Worm (Caenorhabditis elegans): ENCODE data around the gene sld-5.

The sld-5 gene

ce11 chrV:20266992-20267391 is 29.4 kb upstream of the sld-5 start, which contains the start of gene mdt-17 (continued):
- no peak for TF ChIP-seq akir-1 (GFP tag; optimal IDR thresholded peaks at IDR 0.05)
- TF ChIP-seq aptf-2 (GFP tag; conservative IDR thresholded peaks at IDR 0.05): no peak
- 0 out of 2 replicates have a peak, but pooled peaks have one; percentile 8 for TF ChIP-seq nfya-2 (GFP tag; IDR thresholded peaks at IDR 0.05)
- peak; percentile 67 for TF ChIP-seq F52B5.7 (tag; optimal IDR thresholded peaks at IDR 0.05)
- no peak for TF ChIP-seq nhr-27 (tag; optimal IDR thresholded peaks at IDR 0.05)
- no peak for TF ChIP-seq Y56A3A.18 (GFP tag; IDR thresholded peaks at IDR 0.05)
- 0 out of 2 replicates have a peak, but pooled peaks have one; percentile 40 for TF ChIP-seq cebp-2 (GFP tag; IDR thresholded peaks at IDR 0.05)
- TF ChIP-seq hlh-26 (GFP tag; conservative IDR thresholded peaks at IDR 0.05): no peak
- TF ChIP-seq F23B12.7 (tag; optimal IDR thresholded peaks at IDR 0.05; ENCODE audit: insufficient read depth): no peak
- no peak for TF ChIP-seq rpc-1 (optimal IDR thresholded peaks at IDR 0.05)
- TF ChIP-seq rpc-1 (tag; optimal IDR thresholded peaks at IDR 0.05): no peak
- no peak for TF ChIP-seq ztf-26 (tag; optimal IDR thresholded peaks at IDR 0.05)
- peak; percentile 79 for TF ChIP-seq madf-3 (GFP tag; IDR thresholded peaks at IDR 0.05)
- 0 out of 2 replicates have a peak, but pooled peaks have one; percentile 44 for TF ChIP-seq ztf-25 (GFP tag; IDR thresholded peaks at IDR 0.05)
- no peak for TF ChIP-seq bed-1 (GFP tag; IDR thresholded peaks at IDR 0.05)
- 0 out of 2 replicates have a peak, but pooled peaks have one; percentile 51 for TF ChIP-seq Y53G8AR.9 (GFP tag; conservative IDR thresholded peaks at IDR 0.05)
- no peak for TF ChIP-seq F33H1.4 (GFP tag; IDR thresholded peaks at IDR 0.05)
- no peak for TF ChIP-seq B0261.1 (tag; optimal IDR thresholded peaks at IDR 0.05)
- TF ChIP-seq efl-1 (GFP tag; optimal IDR thresholded peaks at IDR 0.05): no peak
- TF ChIP-seq sea-2 (GFP tag; IDR thresholded peaks at IDR 0.05): no peak
- TF ChIP-seq mel-28 (tag; optimal IDR thresholded peaks at IDR 0.05; ENCODE audit: borderline replicate concordance): no peak
- no peak for TF ChIP-seq let-526 (GFP tag; IDR thresholded peaks at IDR 0.05)
- TF ChIP-seq ztf-22 (GFP tag; optimal IDR thresholded peaks at IDR 0.05): no peak
- no peak for TF ChIP-seq nhr-90 (tag; optimal IDR thresholded peaks at IDR 0.05)
- TF ChIP-seq T26A5.8 (tag; optimal IDR thresholded peaks at IDR 0.05): no peak
- TF ChIP-seq ets-4 (GFP tag; optimal IDR thresholded peaks at IDR 0.05): no peak
- peak; percentile 41 for TF ChIP-seq chd-7 (tag; optimal IDR thresholded peaks at IDR 0.05)
- no peak for TF ChIP-seq gei-17 (GFP tag; optimal IDR thresholded peaks at IDR 0.05)
- TF ChIP-seq pha-4 (tag; optimal IDR thresholded peaks at IDR 0.05): no peak
- TF ChIP-seq B0019.2 (GFP tag; conservative IDR thresholded peaks at IDR 0.05): no peak
- TF ChIP-seq F39B2.1 (GFP tag; IDR thresholded peaks at IDR 0.05): no peak
- peak; percentile 46 for TF ChIP-seq repo-1 (tag; optimal IDR thresholded peaks at IDR 0.05)
- no peak for TF ChIP-seq nhr-179 (tag; optimal IDR thresholded peaks at IDR 0.05)
- TF ChIP-seq lin-35 (GFP tag; optimal IDR thresholded peaks at IDR 0.05): no peak
- TF ChIP-seq pbrm-1 (GFP tag; IDR thresholded peaks at IDR 0.05): no peak
- no peak for TF ChIP-seq attf-3 (GFP tag; conservative IDR thresholded peaks at IDR 0.05)
- TF ChIP-seq nfyb-1 (GFP tag; IDR thresholded peaks at IDR 0.05): peak; percentile 61; the same call in 1 of the 2 replicates
- no peak for TF ChIP-seq tbx-9 (tag; optimal IDR thresholded peaks at IDR 0.05; ENCODE audit: borderline replicate concordance)
- TF ChIP-seq madf-6 (GFP tag; IDR thresholded peaks at IDR 0.05): peak; percentile 61
- no peak for TF ChIP-seq ztf-3 (GFP tag; optimal IDR thresholded peaks at IDR 0.05)
- TF ChIP-seq hrde-1 (tag; optimal IDR thresholded peaks at IDR 0.05; ENCODE audit: borderline replicate concordance): peak; percentile 21
- no peak for TF ChIP-seq K11D2.4 (GFP tag; IDR thresholded peaks at IDR 0.05)
- TF ChIP-seq lag-1 (GFP tag; IDR thresholded peaks at IDR 0.05): no peak
- TF ChIP-seq snpc-1.3 (tag; optimal IDR thresholded peaks at IDR 0.05; ENCODE audit: insufficient read depth): no peak
- TF ChIP-seq egl-44 (GFP tag; IDR thresholded peaks at IDR 0.05): no peak
- TF ChIP-seq lir-1 (GFP tag; conservative IDR thresholded peaks at IDR 0.05): no peak
- TF ChIP-seq snpc-4 (GFP tag; optimal IDR thresholded peaks at IDR 0.05): no peak
- TF ChIP-seq snpc-4 (tag; optimal IDR thresholded peaks at IDR 0.05): no peak
- no peak for TF ChIP-seq zim-3 (tag; optimal IDR thresholded peaks at IDR 0.05)

Data from whole organism, young adult.